Worm (Caenorhabditis elegans) whole organism, young adult: Measurements from ENCODE around the gene C14B9.3.
A peak's percentile ranks its signal among the peaks of the same experiment; 100 is the strongest.

Experiments used
- B0019.2 ChIP-seq: fragments of 200-800 bp; sonication (Bioruptor generic); conservative IDR thresholded peaks from 2 replicates; pipeline ENCODE4 v1.3.6; 2022; ENCODE audit warnings: missing genetic modification reagents, missing genetic modification characterization, missing compliant biosample characterization
- B0035.1 ChIP-seq: sonication (generic microtip); optimal IDR thresholded peaks from 2 replicates; lab custom pipeline; 2016; ENCODE audit warnings: missing genetic modification characterization, mild to moderate bottlenecking, missing compliant biosample characterization, missing genotype, missing genetic modification reagents
- B0336.3 ChIP-seq: fragments of 200-800 bp; sonication (Bioruptor generic); IDR thresholded peaks from 2 replicates; pipeline ENCODE4 v1.3.6; 2022; ENCODE audit warnings: missing genetic modification characterization, missing compliant biosample characterization
- C06A6.2 ChIP-seq: fragments of 200-800 bp; sonication (Bioruptor generic); conservative IDR thresholded peaks from 2 replicates; pipeline ENCODE4 v1.3.6; 2022; ENCODE audit warnings: missing genetic modification characterization, missing compliant biosample characterization
- C17E4.6 ChIP-seq: fragments of 200-800 bp; sonication (Bioruptor generic); IDR thresholded peaks from 2 replicates; pipeline ENCODE4 v1.3.6; 2022; ENCODE audit warnings: missing genetic modification reagents, missing genetic modification characterization, missing compliant biosample characterization
- F22D6.2 ChIP-seq: sonication (generic microtip); optimal IDR thresholded peaks from 2 replicates; lab custom pipeline; 2016; ENCODE audit warnings: mild to moderate bottlenecking, missing genetic modification characterization, missing compliant biosample characterization
- F33H1.4 ChIP-seq: fragments of 200-800 bp; sonication (Bioruptor generic); IDR thresholded peaks from 2 replicates; pipeline ENCODE4 v1.3.6; 2022; ENCODE audit warnings: missing genetic modification reagents, missing genetic modification characterization, missing compliant biosample characterization
- F37B4.10 ChIP-seq: fragments of 200-800 bp; sonication (Bioruptor generic); IDR thresholded peaks from 2 replicates; pipeline ENCODE4 v1.3.6; 2022; ENCODE audit warnings: missing genetic modification characterization, missing compliant biosample characterization
- F49E8.2 ChIP-seq: sonication (generic microtip); optimal IDR thresholded peaks from 3 replicates; lab custom pipeline; 2017; ENCODE audit warnings: missing genetic modification characterization, mild to moderate bottlenecking, missing compliant biosample characterization, antibody characterized with exemption, moderate library complexity; ENCODE audit not compliant: insufficient read depth
- Y79H2A.3 ChIP-seq: fragments of 200-800 bp; sonication (Bioruptor generic); conservative IDR thresholded peaks from 2 replicates; pipeline ENCODE4 v1.3.6; 2022; ENCODE audit warnings: missing genetic modification reagents, missing genetic modification characterization, missing compliant biosample characterization
- Y95B8A.8 ChIP-seq: fragments of 200-800 bp; sonication (Bioruptor generic); IDR thresholded peaks from 2 replicates; pipeline ENCODE4 v1.3.6; 2022; ENCODE audit warnings: missing genetic modification reagents, missing genetic modification characterization, missing compliant biosample characterization
- athp-1 ChIP-seq: sonication (generic microtip); optimal IDR thresholded peaks from 2 replicates; lab custom pipeline; 2017; ENCODE audit warnings: mild to moderate bottlenecking, missing genetic modification characterization, missing compliant biosample characterization
- ccch-3 ChIP-seq: fragments of 200-800 bp; sonication (Bioruptor generic); optimal IDR thresholded peaks from 2 replicates; lab custom pipeline; 2018; ENCODE audit warnings: mild to moderate bottlenecking, missing genetic modification characterization, missing compliant biosample characterization
- cebp-1 ChIP-seq, 2 experiments: fragments of 200-800 bp in 1 of 2; sonication (Bioruptor generic) in 1 of 2; sonication (generic microtip) in 1 of 2; IDR thresholded peaks in 1 of 2; optimal IDR thresholded peaks in 1 of 2; 2 replicates each; pipeline versions ENCODE4 v1.3.6 to Lab custom; 2017 to 2022; ENCODE audit warnings: missing compliant biosample characterization in 2 of 2, missing genetic modification characterization in 2 of 2, mild to moderate bottlenecking in 1 of 2, missing genetic modification reagents in 1 of 2, moderate library complexity in 1 of 2
- cebp-2 ChIP-seq: fragments of 200-800 bp; sonication (Bioruptor generic); IDR thresholded peaks from 2 replicates; pipeline ENCODE4 v1.3.6; 2022; ENCODE audit warnings: missing genetic modification characterization, missing compliant biosample characterization
- ceh-100 ChIP-seq: fragments of 200-800 bp; sonication (Bioruptor generic); IDR thresholded peaks from 2 replicates; pipeline ENCODE4 v1.3.6; 2022; ENCODE audit warnings: missing genetic modification reagents, missing genetic modification characterization, missing compliant biosample characterization
- dox-1 ChIP-seq: fragments of 200-800 bp; sonication (Bioruptor generic); IDR thresholded peaks from 2 replicates; pipeline ENCODE4 v1.3.6; 2022; ENCODE audit warnings: missing genetic modification reagents, missing genetic modification characterization, missing compliant biosample characterization
- dpl-1 ChIP-seq: fragments of 150-350 bp; optimal IDR thresholded peaks from 2 replicates; lab custom pipeline; 2014; ENCODE audit warnings: missing biosample characterization, missing genetic modification reagents, missing genetic modification characterization
- hmg-20 ChIP-seq: fragments of 200-800 bp; sonication (Bioruptor generic); IDR thresholded peaks from 2 replicates; pipeline ENCODE4 v1.3.6; 2022; ENCODE audit warnings: missing genetic modification reagents, missing genetic modification characterization, missing compliant biosample characterization
- hsf-1 ChIP-seq: fragments of 200-800 bp; sonication (Bioruptor generic); IDR thresholded peaks from 2 replicates; pipeline ENCODE4 v1.3.6; 2022; ENCODE audit warnings: missing genetic modification reagents, missing genetic modification characterization, missing compliant biosample characterization
- lin-35 ChIP-seq, 3 experiments: fragments of 150-350 bp in 2 of 3; sonication (generic microtip) in 1 of 3; optimal IDR thresholded peaks; 2 replicates each; lab custom pipeline; 2014 to 2018; ENCODE audit warnings: missing biosample characterization in 3 of 3, missing genetic modification characterization in 3 of 3, missing genetic modification reagents in 3 of 3
- lin-54 ChIP-seq: fragments of 200-800 bp; sonication (Bioruptor generic); optimal IDR thresholded peaks from 2 replicates; lab custom pipeline; 2018; ENCODE audit warnings: mild to moderate bottlenecking, missing genetic modification characterization, missing compliant biosample characterization
- lsl-1 ChIP-seq: fragments of 200-800 bp; sonication (Bioruptor generic); optimal IDR thresholded peaks from 2 replicates; lab custom pipeline; 2018; ENCODE audit warnings: mild to moderate bottlenecking, missing genetic modification characterization, moderate library complexity, missing compliant biosample characterization
- madf-3 ChIP-seq: fragments of 200-800 bp; sonication (Bioruptor generic); IDR thresholded peaks from 2 replicates; pipeline ENCODE4 v1.3.6; 2022; ENCODE audit warnings: missing genetic modification reagents, missing genetic modification characterization, missing compliant biosample characterization
- madf-8 ChIP-seq: fragments of 200-800 bp; sonication (Bioruptor generic); conservative IDR thresholded peaks from 2 replicates; pipeline ENCODE4 v1.3.6; 2022; ENCODE audit warnings: missing genetic modification reagents, missing genetic modification characterization, missing compliant biosample characterization
- mes-4 ChIP-seq: sonication (generic microtip); optimal IDR thresholded peaks from 2 replicates; lab custom pipeline; 2016; ENCODE audit warnings: missing genotype, missing genetic modification characterization, missing compliant biosample characterization
- mxl-1 ChIP-seq: sonication (generic microtip); optimal IDR thresholded peaks from 2 replicates; lab custom pipeline; 2016; ENCODE audit warnings: missing genetic modification characterization, missing compliant biosample characterization
- nfya-1 ChIP-seq: sonication (generic microtip); optimal IDR thresholded peaks from 2 replicates; lab custom pipeline; 2017; ENCODE audit warnings: antibody characterized with exemption, missing compliant biosample characterization, missing genetic modification characterization, borderline replicate concordance; ENCODE audit not compliant: insufficient read depth
- nfyb-1 ChIP-seq: fragments of 200-800 bp; sonication (Bioruptor generic); IDR thresholded peaks from 2 replicates; pipeline ENCODE4 v1.3.6; 2022; ENCODE audit warnings: missing genetic modification reagents, missing genetic modification characterization, missing compliant biosample characterization
- nhr-179 ChIP-seq: sonication (generic microtip); optimal IDR thresholded peaks from 2 replicates; lab custom pipeline; 2016; ENCODE audit warnings: mild to moderate bottlenecking, missing genetic modification characterization, missing compliant biosample characterization
- pbrm-1 ChIP-seq: fragments of 200-800 bp; sonication (Bioruptor generic); IDR thresholded peaks from 2 replicates; pipeline ENCODE4 v1.3.6; 2022; ENCODE audit warnings: missing genetic modification reagents, missing genetic modification characterization, missing compliant biosample characterization
- pha-4 ChIP-seq: fragments of 150-350 bp; sonication (generic microtip); optimal IDR thresholded peaks from 2 replicates; lab custom pipeline; 2014; ENCODE audit warnings: missing biosample characterization, missing genetic modification reagents, missing genetic modification characterization
- rcor-1 ChIP-seq: fragments of 200-800 bp; sonication (Bioruptor generic); IDR thresholded peaks from 2 replicates; pipeline ENCODE4 v1.3.6; 2022; ENCODE audit warnings: missing genetic modification reagents, missing genetic modification characterization, missing compliant biosample characterization
- sea-2 ChIP-seq: fragments of 200-800 bp; sonication (Bioruptor generic); IDR thresholded peaks from 2 replicates; pipeline ENCODE4 v1.3.6; 2022; ENCODE audit warnings: missing genetic modification characterization, missing compliant biosample characterization
- snpc-1.1 ChIP-seq: sonication (generic microtip); optimal IDR thresholded peaks from 2 replicates; lab custom pipeline; 2017; ENCODE audit warnings: missing genetic modification characterization, mild to moderate bottlenecking, missing compliant biosample characterization, antibody characterized with exemption, moderate library complexity, missing genotype, missing genetic modification reagents; ENCODE audit not compliant: insufficient read depth
- snpc-1.3 ChIP-seq: sonication (generic microtip); optimal IDR thresholded peaks from 2 replicates; lab custom pipeline; 2017; ENCODE audit warnings: missing genetic modification characterization, mild to moderate bottlenecking, missing compliant biosample characterization, antibody characterized with exemption, moderate library complexity, missing genotype, missing genetic modification reagents; ENCODE audit not compliant: insufficient read depth
- snpc-3.4 ChIP-seq: sonication (generic microtip); optimal IDR thresholded peaks from 2 replicates; lab custom pipeline; 2017; ENCODE audit warnings: missing genetic modification characterization, mild to moderate bottlenecking, missing compliant biosample characterization, antibody characterized with exemption, moderate library complexity, missing genotype, missing genetic modification reagents
- somi-1 ChIP-seq: fragments of 200-800 bp; sonication (Bioruptor generic); optimal IDR thresholded peaks from 2 replicates; lab custom pipeline; 2018; ENCODE audit warnings: mild to moderate bottlenecking, missing genetic modification characterization, missing compliant biosample characterization
- sptf-2 ChIP-seq: fragments of 200-800 bp; sonication (Bioruptor generic); optimal IDR thresholded peaks from 2 replicates; lab custom pipeline; 2018; ENCODE audit warnings: mild to moderate bottlenecking, missing genetic modification characterization, missing compliant biosample characterization
- tbx-9 ChIP-seq: sonication (generic microtip); optimal IDR thresholded peaks from 2 replicates; lab custom pipeline; 2016; ENCODE audit warnings: borderline replicate concordance, missing genetic modification characterization, inconsistent platforms, missing compliant biosample characterization
- tlf-1 ChIP-seq: fragments of 200-800 bp; sonication (Bioruptor generic); optimal IDR thresholded peaks from 2 replicates; lab custom pipeline; 2018; ENCODE audit warnings: mild to moderate bottlenecking, missing genetic modification characterization, missing compliant biosample characterization
- unc-130 ChIP-seq: sonication (generic microtip); optimal IDR thresholded peaks from 2 replicates; lab custom pipeline; 2016; ENCODE audit warnings: missing genetic modification reagents, missing genetic modification characterization, missing compliant biosample characterization
- xnd-1 ChIP-seq: sonication (generic microtip); optimal IDR thresholded peaks from 2 replicates; lab custom pipeline; 2016; ENCODE audit warnings: missing genotype, missing genetic modification reagents, missing genetic modification characterization, missing compliant biosample characterization
- zim-3 ChIP-seq: sonication (generic microtip); optimal IDR thresholded peaks from 2 replicates; lab custom pipeline; 2017; ENCODE audit warnings: mild to moderate bottlenecking, missing genetic modification characterization, moderate library complexity, missing compliant biosample characterization
- ztf-28 ChIP-seq: fragments of 200-800 bp; sonication (Bioruptor generic); IDR thresholded peaks from 2 replicates; pipeline ENCODE4 v1.3.6; 2022; ENCODE audit warnings: missing genetic modification reagents, missing genetic modification characterization, missing compliant biosample characterization
- ztf-3 ChIP-seq: fragments of 200-800 bp; sonication (Bioruptor generic); optimal IDR thresholded peaks from 2 replicates; lab custom pipeline; 2018; ENCODE audit warnings: mild to moderate bottlenecking, missing genetic modification characterization, missing compliant biosample characterization

Gene C14B9.3

ce11 chrIII:8099022-8099421, 9.6 kb upstream of the C14B9.3 start, which contains the start of gene K06H7.1:
Gene K06H7.1, plus strand, starts transcription at chrIII:8099322.
- TF ChIP-seq somi-1 (no peak), F37B4.10 (GFP tag; lab: Robert Waterston, UW) (no peak), cebp-1 (GFP tag; IDR thresholded peaks at IDR 0.05; lab: Robert Waterston, UW) (no peak), cebp-1 (tag; optimal IDR thresholded peaks at IDR 0.05; lab: Kevin White, UChicago) (no peak), dox-1 (GFP tag; lab: Robert Waterston, UW) (no peak)
- TF ChIP-seq, all 124 proteins: peak for 0

ce11 chrIII:8100960-8101359, 7.6 kb upstream of the C14B9.3 start, which contains the start of gene plk-1:
Gene plk-1, plus strand, starts transcription at chrIII:8101348.
- TF ChIP-seq pbrm-1 (GFP tag; lab: Robert Waterston, UW) (peak; percentile 65), unc-130 (GFP tag; lab: Kevin White, UChicago) (peak; percentile 77), lin-35 (GFP tag; optimal IDR thresholded peaks at IDR 0.05; lab: Kevin White, UChicago) (peak in 2 of 3 experiments; percentile 46 to 52), lsl-1 (GFP tag; lab: Kevin White, UChicago) (peak; percentile 80), dpl-1 (GFP tag; lab: Kevin White, UChicago) (peak; percentile 94), ceh-100 (GFP tag; lab: Robert Waterston, UW) (no peak), mxl-1 (no peak), mes-4 (no peak), sptf-2 (GFP tag; lab: Kevin White, UChicago) (no peak), tbx-9 (no peak), F33H1.4 (peak; percentile 95), C17E4.6 (peak; percentile 69; the same call in 1 of the 2 replicates), Y95B8A.8 (GFP tag; lab: Robert Waterston, UW) (peak; percentile 55; the same call in 1 of the 2 replicates), snpc-1.3 (tag; lab: Kevin White, UChicago) (no peak), F22D6.2 (no peak), ztf-3 (GFP tag; lab: Kevin White, UChicago) (no peak), cebp-2 (GFP tag; lab: Robert Waterston, UW) (no peak), xnd-1 (tag; lab: Kevin White, UChicago) (peak; percentile 82), lin-54 (peak; percentile 86), sea-2 (GFP tag; lab: Robert Waterston, UW) (no peak), F49E8.2 (tag; lab: Kevin White, UChicago) (peak; percentile 69), zim-3 (tag; lab: Kevin White, UChicago) (no peak), ztf-28 (GFP tag; lab: Robert Waterston, UW) (no peak), rcor-1 (GFP tag; lab: Robert Waterston, UW) (peak; percentile 24; the same call in 1 of the 2 replicates), snpc-1.1 (tag; lab: Kevin White, UChicago) (peak; percentile 24), ccch-3 (no peak), pha-4 (tag; lab: Kevin White, UChicago) (no peak), madf-8 (GFP tag; lab: Robert Waterston, UW) (peak; percentile 93), madf-3 (GFP tag; lab: Robert Waterston, UW) (peak; percentile 86), B0336.3 (GFP tag; lab: Robert Waterston, UW) (peak; percentile 52; the same call in 1 of the 2 replicates), somi-1 (no peak), snpc-3.4 (tag; lab: Kevin White, UChicago) (peak; percentile 87), B0019.2 (GFP tag; lab: Robert Waterston, UW) (peak; percentile 84), athp-1 (tag; lab: Kevin White, UChicago) (peak; percentile 33), hsf-1 (GFP tag; lab: Robert Waterston, UW) (peak; percentile 70), nfya-1 (tag; lab: Kevin White, UChicago) (no peak), C06A6.2 (GFP tag; lab: Robert Waterston, UW) (no peak), tlf-1 (peak; percentile 88), B0035.1 (no peak), Y79H2A.3 (GFP tag; lab: Robert Waterston, UW) (no peak), nfyb-1 (GFP tag; lab: Robert Waterston, UW) (no peak), nhr-179 (no peak), hmg-20 (GFP tag; lab: Robert Waterston, UW) (no peak)
